Fruit fly (Drosophila melanogaster) S2 (cell line): ENCODE results near the gene CG3308.

Experiments used
- CG8478 ChIP-seq: fragments of >200 bp; optimal IDR thresholded peaks from 2 replicates; lab custom pipeline; 2018
- CTCF ChIP-seq, 2 experiments: fragments of >200 bp; optimal IDR thresholded peaks; 2 replicates each; lab custom pipeline; 2018

DNA sequence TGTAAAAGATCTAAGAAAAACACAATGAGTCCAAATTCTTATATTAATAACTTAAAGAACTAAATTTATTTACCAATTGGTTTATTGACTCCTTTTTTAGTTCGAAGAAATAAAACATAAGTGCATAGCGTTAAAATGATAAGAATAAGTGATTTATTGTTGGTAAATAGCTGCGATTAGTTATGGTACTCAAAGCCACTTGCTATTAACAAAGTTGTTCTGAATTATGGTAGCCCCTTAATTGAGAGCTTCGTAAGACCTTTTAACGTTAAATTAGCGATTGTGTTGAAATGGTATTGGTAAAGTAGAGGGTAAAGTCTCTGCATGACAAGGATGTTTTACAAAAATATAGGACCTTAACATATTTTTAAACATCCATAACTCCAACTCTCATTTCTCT, 27.8 kb downstream of the CG3308 start:
- TF ChIP-seq CG8478 (lab: Kevin White, UChicago) (no peak), CTCF (optimal IDR thresholded peaks at IDR 0.05; lab: Kevin White, UChicago) (no peak)
